Fruit fly (Drosophila melanogaster) whole organism, pupa: ENCODE results near the gene HemK1.

Experiments
- CG10348 ChIP-seq: fragments of 200-800 bp; sonication (Bioruptor generic); IDR thresholded peaks from 2 replicates; pipeline ENCODE4 v1.3.6; 2022; ENCODE audit warnings: missing biosample characterization, missing genetic modification characterization
- CG12605 ChIP-seq: fragments of 200-800 bp; sonication (Bioruptor generic); IDR thresholded peaks from 2 replicates; pipeline ENCODE4 v1.3.6; 2022; ENCODE audit warnings: missing biosample characterization, missing genetic modification characterization
- CG13204 ChIP-seq: fragments of 200-800 bp; sonication (Bioruptor generic); optimal IDR thresholded peaks from 2 replicates; lab custom pipeline; 2018; ENCODE audit warnings: missing biosample characterization, mild to moderate bottlenecking, missing genetic modification characterization, moderate library complexity
- CG14655 ChIP-seq: fragments of 200-800 bp; sonication (Bioruptor generic); optimal IDR thresholded peaks from 3 replicates; lab custom pipeline; 2017; ENCODE audit warnings: mild to moderate bottlenecking, missing biosample characterization, missing genetic modification reagents, missing genetic modification characterization
- CG15710 ChIP-seq: fragments of 200-800 bp; sonication (Bioruptor generic); optimal IDR thresholded peaks from 2 replicates; lab custom pipeline; 2018; ENCODE audit warnings: missing biosample characterization, mild to moderate bottlenecking, missing genetic modification characterization, moderate library complexity
- CG17806 ChIP-seq: fragments of 200-800 bp; sonication (Bioruptor generic); optimal IDR thresholded peaks from 2 replicates; lab custom pipeline; 2018; ENCODE audit warnings: missing biosample characterization, mild to moderate bottlenecking, missing genetic modification characterization, moderate library complexity
- CG32121 ChIP-seq: fragments of 200-800 bp; sonication (Bioruptor generic); IDR thresholded peaks from 2 replicates; pipeline ENCODE4 v1.3.6; 2022; ENCODE audit warnings: missing biosample characterization, missing genetic modification characterization
- CG34367 ChIP-seq: fragments of 200-800 bp; sonication (Bioruptor generic); optimal IDR thresholded peaks from 2 replicates; lab custom pipeline; 2018; ENCODE audit warnings: missing biosample characterization, mild to moderate bottlenecking, missing genetic modification characterization
- CG4496 ChIP-seq: fragments of 200-800 bp; sonication (Bioruptor generic); IDR thresholded peaks from 3 replicates; pipeline ENCODE4 v1.3.6; 2022; ENCODE audit warnings: missing biosample characterization, missing genetic modification characterization
- CG8159 ChIP-seq: fragments of 200-800 bp; sonication (Bioruptor generic); optimal IDR thresholded peaks from 3 replicates; lab custom pipeline; 2018; ENCODE audit warnings: missing biosample characterization, mild to moderate bottlenecking, missing genetic modification characterization, moderate library complexity
- CG8301 ChIP-seq: fragments of 200-800 bp; sonication (Bioruptor generic); optimal IDR thresholded peaks from 2 replicates; lab custom pipeline; 2018; ENCODE audit warnings: missing biosample characterization, mild to moderate bottlenecking, missing genetic modification characterization
- CG9948 ChIP-seq: fragments of 200-800 bp; sonication (Bioruptor generic); optimal IDR thresholded peaks from 2 replicates; lab custom pipeline; 2018; ENCODE audit warnings: missing biosample characterization, mild to moderate bottlenecking, missing genetic modification characterization, moderate library complexity
- D1 ChIP-seq: fragments of 200-800 bp; sonication (Bioruptor generic); optimal IDR thresholded peaks from 2 replicates; lab custom pipeline; 2018; ENCODE audit warnings: missing biosample characterization, mild to moderate bottlenecking, missing genetic modification characterization, moderate library complexity
- EcR ChIP-seq: fragments of 200-800 bp; sonication (Bioruptor generic); optimal IDR thresholded peaks from 3 replicates; lab custom pipeline; 2019; ENCODE audit warnings: missing biosample characterization, missing genetic modification characterization, mild to moderate bottlenecking, moderate library complexity, missing genetic modification reagents
- Ets98B ChIP-seq: fragments of 200-800 bp; sonication (Bioruptor generic); IDR thresholded peaks from 2 replicates; pipeline ENCODE4 v1.3.6; 2022; ENCODE audit warnings: missing biosample characterization, missing genetic modification characterization
- Pif1A ChIP-seq: fragments of 200-800 bp; sonication (Bioruptor generic); optimal IDR thresholded peaks from 3 replicates; lab custom pipeline; 2016; ENCODE audit warnings: missing biosample characterization, missing genetic modification characterization
- Pif1B ChIP-seq: fragments of 200-800 bp; sonication (Bioruptor generic); optimal IDR thresholded peaks from 3 replicates; lab custom pipeline; 2016; ENCODE audit warnings: missing biosample characterization, missing genetic modification characterization
- Snoo ChIP-seq: fragments of 200-800 bp; sonication (Bioruptor generic); optimal IDR thresholded peaks from 3 replicates; lab custom pipeline; 2017; ENCODE audit warnings: missing biosample characterization, mild to moderate bottlenecking, missing genetic modification characterization, inconsistent platforms
- fd96Ca ChIP-seq: fragments of 200-800 bp; sonication (Bioruptor generic); IDR thresholded peaks from 3 replicates; pipeline ENCODE4 v1.3.6; 2022; ENCODE audit warnings: missing biosample characterization, missing genetic modification characterization
- gl ChIP-seq: fragments of 200-800 bp; sonication (Bioruptor generic); optimal IDR thresholded peaks from 2 replicates; lab custom pipeline; 2018; ENCODE audit warnings: missing biosample characterization, mild to moderate bottlenecking, missing genetic modification characterization
- rn ChIP-seq: fragments of 200-800 bp; sonication (Bioruptor generic); IDR thresholded peaks from 2 replicates; pipeline ENCODE4 v1.3.6; 2022; ENCODE audit warnings: missing biosample characterization, missing genetic modification characterization

HemK1 gene

DNA sequence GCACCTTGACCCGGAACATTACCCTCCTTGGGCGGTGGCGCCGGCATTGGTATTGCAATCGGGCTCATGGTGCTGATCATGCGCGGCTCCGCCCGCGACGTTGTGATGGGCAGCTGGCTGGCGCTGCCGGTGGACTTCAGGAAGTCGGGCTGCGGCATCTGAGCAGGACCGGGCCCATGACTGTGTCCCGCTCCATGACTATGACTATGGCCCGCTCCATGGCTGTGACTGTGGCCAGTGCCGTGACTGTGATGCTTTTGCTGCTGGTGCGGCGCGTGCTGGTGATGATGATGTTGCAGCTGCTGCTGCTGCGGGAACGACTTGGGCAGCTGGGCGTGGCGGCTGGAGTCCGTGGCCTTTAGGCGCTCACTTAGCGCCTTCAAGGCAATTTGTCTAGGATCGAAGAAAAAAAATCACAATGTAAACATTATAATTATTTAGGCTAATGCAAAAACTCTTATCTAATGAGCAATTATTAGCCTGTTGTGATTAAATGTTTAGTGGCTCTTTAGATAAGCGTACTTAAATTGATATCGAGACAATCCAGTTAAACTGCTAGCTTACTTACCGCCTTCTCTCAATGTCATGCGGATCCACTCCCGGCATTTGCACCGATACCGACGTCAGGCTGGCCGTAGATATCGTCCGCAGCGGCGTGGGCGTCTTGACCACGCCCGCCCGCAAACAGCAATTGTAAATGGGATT lies 7.5 kb upstream of the HemK1 start:
- TF ChIP-seq CG13204 (GFP tag; lab: Kevin White, UChicago) (no peak), CG8159 (tag; lab: Kevin White, UChicago) (no peak), fd96Ca (GFP tag; lab: Robert Waterston, UW) (0 out of 3 replicates have a peak, but pooled peaks have one; percentile 10)

DNA sequence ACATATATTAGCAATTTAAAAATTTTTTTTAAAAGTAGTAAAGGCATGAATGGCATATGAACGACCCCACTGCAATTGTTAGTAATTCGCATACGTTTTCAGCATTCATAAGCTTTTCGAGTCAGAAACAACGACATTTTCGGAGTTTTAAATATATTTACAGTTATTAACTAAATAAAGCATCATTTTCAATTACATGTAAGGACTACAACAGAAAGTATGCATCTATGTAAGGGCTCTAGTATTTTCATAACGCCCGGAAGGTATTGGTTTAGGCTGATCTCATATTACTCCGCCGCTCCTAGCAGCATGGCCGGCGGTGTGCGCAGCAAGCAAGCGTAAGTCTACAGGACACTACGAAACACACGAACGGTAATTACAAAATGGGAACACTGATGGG lies 6.8 kb upstream of the HemK1 start:
- no peak for TF ChIP-seq CG32121 (GFP tag; lab: Robert Waterston, UW)
- TF ChIP-seq CG10348 (GFP tag; lab: Robert Waterston, UW) = no peak
- TF ChIP-seq CG12605 = no peak
- no peak for TF ChIP-seq EcR (GFP tag; lab: Kevin White, UChicago)
- no peak for TF ChIP-seq CG8159 (tag; lab: Kevin White, UChicago)
- no peak for TF ChIP-seq Pif1B (GFP tag; lab: Kevin White, UChicago)
- TF ChIP-seq CG13204 (GFP tag; lab: Kevin White, UChicago) = no peak

DNA sequence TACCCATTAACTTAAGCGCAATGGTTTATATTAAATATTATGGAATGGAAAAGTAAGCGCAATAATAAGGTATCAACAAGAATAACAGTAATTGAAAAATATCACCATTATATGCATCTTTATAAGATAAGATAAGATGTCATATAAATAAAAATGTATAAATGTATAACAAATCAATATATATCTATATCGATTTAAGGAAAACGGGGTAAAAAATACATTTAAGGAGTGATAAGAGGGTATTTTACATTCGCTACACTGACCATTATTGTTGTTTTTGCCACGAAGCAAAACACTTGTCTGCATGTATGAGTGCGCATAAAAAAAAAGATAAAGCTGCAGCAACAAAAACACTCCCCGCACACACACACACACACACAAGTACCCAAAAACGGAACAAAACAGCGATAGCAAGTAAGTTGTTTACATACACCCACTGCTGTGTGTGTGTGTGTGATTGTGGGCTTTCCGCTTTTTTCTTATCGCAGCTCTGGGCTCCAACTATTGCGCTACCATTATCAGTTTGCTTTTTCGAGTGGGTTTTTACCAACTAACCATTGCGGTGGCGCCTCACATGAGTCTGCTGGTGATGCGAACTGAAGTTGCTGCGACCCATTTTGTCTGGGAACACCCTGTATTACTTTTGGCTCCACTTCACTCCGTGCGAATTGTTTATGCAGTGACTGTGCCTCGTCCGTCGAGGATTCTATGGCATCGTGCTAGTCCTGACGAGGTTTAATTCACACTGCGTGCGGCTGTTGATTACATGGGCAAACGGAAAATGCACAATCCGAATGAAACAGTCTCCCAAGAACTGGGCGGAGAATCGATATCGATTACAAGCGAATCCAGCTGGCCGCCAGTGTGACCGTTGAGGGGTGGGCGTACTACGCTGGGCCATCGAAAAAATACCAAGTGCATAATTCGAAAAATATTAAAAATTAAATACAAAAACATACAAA lies 5.9 kb upstream of the HemK1 start, which contains the start of gene mmy:
mmy (minus strand) TSS at position 829 of the 962 bp plus-strand sequence.
- TF ChIP-seq CG8301 (tag; lab: Kevin White, UChicago) = peak; percentile 71
- TF ChIP-seq CG34367 (tag; lab: Kevin White, UChicago) = peak; percentile 44
- peak; percentile 34 for TF ChIP-seq Pif1B (GFP tag; lab: Kevin White, UChicago)
- peak; percentile 58 for TF ChIP-seq Pif1A (GFP tag; lab: Kevin White, UChicago)
- peak; percentile 72 for TF ChIP-seq CG14655 (GFP tag; lab: Kevin White, UChicago)
- TF ChIP-seq CG32121 (GFP tag; lab: Robert Waterston, UW) = peak; percentile 67; the same call in 1 of the 2 replicates
- TF ChIP-seq CG13204 (GFP tag; lab: Kevin White, UChicago) = peak; percentile 44
- peak; percentile 75 for TF ChIP-seq CG12605
- peak; percentile 79; the same call in 2 of the 3 replicates for TF ChIP-seq fd96Ca (GFP tag; lab: Robert Waterston, UW)
- peak; percentile 77 for TF ChIP-seq CG15710 (tag; lab: Kevin White, UChicago)
- TF ChIP-seq CG9948 (tag; lab: Kevin White, UChicago) = peak; percentile 75
- peak; percentile 83 for TF ChIP-seq CG8159 (tag; lab: Kevin White, UChicago)
- no peak for TF ChIP-seq CG10348 (GFP tag; lab: Robert Waterston, UW)
- peak; percentile 82 for TF ChIP-seq CG4496 (GFP tag; lab: Robert Waterston, UW)
- no peak for TF ChIP-seq EcR (GFP tag; lab: Kevin White, UChicago)
- no peak for TF ChIP-seq D1 (tag; lab: Kevin White, UChicago)
- peak; percentile 23 for TF ChIP-seq gl
- peak; percentile 74 for TF ChIP-seq Ets98B (GFP tag; lab: Robert Waterston, UW)
- peak; percentile 56 for TF ChIP-seq Snoo (tag; lab: Kevin White, UChicago)
- TF ChIP-seq CG17806 (tag; lab: Kevin White, UChicago) = peak; percentile 57
- peak; percentile 38; the same call in 1 of the 2 replicates for TF ChIP-seq rn

DNA sequence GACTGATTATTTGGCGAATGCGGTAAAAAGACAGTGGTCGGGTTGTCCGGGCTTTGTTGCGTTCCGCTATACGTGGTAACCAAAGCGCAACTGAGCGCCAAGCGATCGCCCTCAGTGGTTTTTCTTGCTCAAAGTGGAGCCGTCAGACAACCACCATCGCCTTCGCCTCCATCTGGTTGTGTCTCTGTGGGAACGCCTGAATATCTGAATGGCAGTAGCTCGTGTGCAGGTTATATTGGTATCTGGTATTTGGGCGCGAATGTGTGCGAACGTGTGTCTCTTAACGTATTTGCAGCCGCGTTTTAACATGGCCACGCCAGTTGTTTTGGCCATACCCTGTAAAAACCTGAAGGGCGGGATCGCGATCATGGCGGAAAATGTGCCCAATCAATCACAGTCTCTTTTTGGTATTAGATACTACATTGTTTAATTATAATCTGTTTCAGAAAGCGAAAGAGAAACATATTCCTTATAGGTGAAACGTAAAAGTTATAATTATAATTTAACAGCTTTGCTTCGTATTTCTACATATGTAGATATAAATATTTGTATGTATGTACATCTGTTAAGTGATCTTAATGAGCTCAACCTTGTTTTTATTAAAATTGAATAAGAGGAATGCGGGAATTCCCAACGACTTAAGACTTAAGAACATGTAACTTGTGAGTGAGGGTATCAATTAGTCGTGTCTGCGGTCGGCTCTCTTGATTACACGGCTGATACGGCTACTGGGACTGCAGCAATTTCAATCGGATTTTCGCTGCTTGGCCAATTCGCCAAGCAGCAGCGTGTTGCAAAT lies 4.7 kb upstream of the HemK1 start:
- no peak for TF ChIP-seq fd96Ca (GFP tag; lab: Robert Waterston, UW)
- no peak for TF ChIP-seq CG32121 (GFP tag; lab: Robert Waterston, UW)
- peak; percentile 36 for TF ChIP-seq Snoo (tag; lab: Kevin White, UChicago)
- TF ChIP-seq Pif1B (GFP tag; lab: Kevin White, UChicago) = peak; percentile 31
- peak; percentile 8; the same call in 1 of the 2 replicates for TF ChIP-seq Ets98B (GFP tag; lab: Robert Waterston, UW)
- peak; percentile 60 for TF ChIP-seq CG15710 (tag; lab: Kevin White, UChicago)
- TF ChIP-seq CG34367 (tag; lab: Kevin White, UChicago) = peak; percentile 31
- no peak for TF ChIP-seq gl
- TF ChIP-seq CG8301 (tag; lab: Kevin White, UChicago) = peak; percentile 68
- peak; percentile 46 for TF ChIP-seq Pif1A (GFP tag; lab: Kevin White, UChicago)
- no peak for TF ChIP-seq CG10348 (GFP tag; lab: Robert Waterston, UW)
- peak; percentile 9 for TF ChIP-seq EcR (GFP tag; lab: Kevin White, UChicago)
- TF ChIP-seq CG4496 (GFP tag; lab: Robert Waterston, UW) = peak; percentile 44; the same call in 1 of the 3 replicates
- peak; percentile 49 for TF ChIP-seq CG9948 (tag; lab: Kevin White, UChicago)
- TF ChIP-seq CG14655 (GFP tag; lab: Kevin White, UChicago) = peak; percentile 62
- peak; percentile 69 for TF ChIP-seq CG8159 (tag; lab: Kevin White, UChicago)
- no peak for TF ChIP-seq CG13204 (GFP tag; lab: Kevin White, UChicago)
- TF ChIP-seq CG12605 = no peak
- peak; percentile 48 for TF ChIP-seq CG17806 (tag; lab: Kevin White, UChicago)
- TF ChIP-seq D1 (tag; lab: Kevin White, UChicago) = peak; percentile 21
